Fruit fly (Drosophila melanogaster) whole organism, wandering third instar larva: ENCODE measurements around the gene CG12502.
A peak's percentile ranks its signal among the peaks of the same experiment; 100 is the strongest.

Source experiments
- Abd-B ChIP-seq: fragments of >200 bp; optimal IDR thresholded peaks from 2 replicates; lab custom pipeline; 2017; ENCODE audit warnings: missing biosample characterization, missing genetic modification characterization
- CG32264 ChIP-seq: fragments of 200-800 bp; sonication (Bioruptor generic); optimal IDR thresholded peaks from 2 replicates; lab custom pipeline; 2016; ENCODE audit warnings: missing biosample characterization, missing genetic modification characterization
- CG9705 ChIP-seq: fragments of 200-800 bp; sonication (Bioruptor generic); optimal IDR thresholded peaks from 2 replicates; lab custom pipeline; 2018; ENCODE audit warnings: missing biosample characterization, mild to moderate bottlenecking, missing genetic modification characterization
- CrebA ChIP-seq: fragments of 200-800 bp; sonication (Bioruptor generic); optimal IDR thresholded peaks from 2 replicates; lab custom pipeline; 2016; ENCODE audit warnings: missing biosample characterization, mild to moderate bottlenecking, missing genetic modification characterization, borderline replicate concordance
- Dfd ChIP-seq: fragments of >200 bp; optimal IDR thresholded peaks from 2 replicates; lab custom pipeline; 2017; ENCODE audit warnings: missing biosample characterization, missing genetic modification characterization
- Dif ChIP-seq: fragments of 200-275, 200-300 bp; sonication (Bioruptor generic); optimal IDR thresholded peaks from 2 replicates; lab custom pipeline; 2018; ENCODE audit warnings: missing biosample characterization, missing genetic modification characterization; ENCODE audit not compliant: partially characterized antibody
- GATAd ChIP-seq: sonication (Bioruptor generic); optimal IDR thresholded peaks from 2 replicates; lab custom pipeline; 2016; ENCODE audit warnings: missing biosample characterization, missing genetic modification characterization
- HLH106 ChIP-seq: fragments of 200-800 bp; optimal IDR thresholded peaks from 3 replicates; lab custom pipeline; 2019; ENCODE audit warnings: missing biosample characterization, mild to moderate bottlenecking, missing genetic modification characterization, moderate library complexity
- Hnf4 ChIP-seq: fragments of 200-800 bp; sonication (Bioruptor generic); optimal IDR thresholded peaks from 2 replicates; lab custom pipeline; 2016; ENCODE audit warnings: missing biosample characterization, mild to moderate bottlenecking, missing genetic modification characterization
- Hr78 ChIP-seq: fragments of >200 bp; optimal IDR thresholded peaks from 2 replicates; lab custom pipeline; 2017; ENCODE audit warnings: missing biosample characterization, missing genetic modification characterization
- Hr83 ChIP-seq: fragments of 200-300 bp; sonication (Bioruptor generic); optimal IDR thresholded peaks from 2 replicates; lab custom pipeline; 2016; ENCODE audit warnings: missing biosample characterization, mild to moderate bottlenecking, missing genetic modification characterization, moderate library complexity; ENCODE audit not compliant: poor library complexity, severe bottlenecking
- Jra ChIP-seq: sonication (Bioruptor generic); optimal IDR thresholded peaks from 2 replicates; lab custom pipeline; 2016; ENCODE audit warnings: missing biosample characterization, missing genetic modification characterization
- Mio ChIP-seq: sonication (Bioruptor generic); optimal IDR thresholded peaks from 2 replicates; lab custom pipeline; 2016; ENCODE audit warnings: missing biosample characterization, missing genetic modification characterization
- Myc ChIP-seq: fragments of >200 bp; optimal IDR thresholded peaks from 2 replicates; lab custom pipeline; 2017
- N ChIP-seq: fragments of >200 bp; optimal IDR thresholded peaks from 2 replicates; lab custom pipeline; 2018; ENCODE audit warnings: missing biosample characterization, missing external identifiers, missing genetic modification characterization
- OdsH ChIP-seq: fragments of 200-800 bp; sonication (Bioruptor generic); optimal IDR thresholded peaks from 2 replicates; lab custom pipeline; 2016; ENCODE audit warnings: missing biosample characterization, mild to moderate bottlenecking, missing genetic modification characterization
- Rel ChIP-seq, 2 experiments: fragments of 200-800 bp; sonication (Bioruptor generic) in 1 of 2; optimal IDR thresholded peaks; 2 replicates in 1 of 2; 3 replicates in 1 of 2; lab custom pipeline; 2016 to 2019; ENCODE audit warnings: mild to moderate bottlenecking in 2 of 2, missing biosample characterization in 2 of 2, missing genetic modification characterization in 2 of 2, moderate library complexity in 1 of 2
- Sp1 ChIP-seq: fragments of 200-800 bp; sonication (Bioruptor generic); optimal IDR thresholded peaks from 3 replicates; lab custom pipeline; 2019; ENCODE audit warnings: missing biosample characterization, mild to moderate bottlenecking, missing genetic modification characterization, moderate library complexity
- Vsx2 ChIP-seq: fragments of 200-300, 225-300 bp; sonication (Bioruptor generic); optimal IDR thresholded peaks from 2 replicates; lab custom pipeline; 2018; ENCODE audit warnings: missing biosample characterization, missing genetic modification characterization; ENCODE audit not compliant: partially characterized antibody
- br ChIP-seq: fragments of 200-800 bp; sonication (Bioruptor generic); optimal IDR thresholded peaks from 2 replicates; lab custom pipeline; 2016; ENCODE audit warnings: missing biosample characterization, missing genetic modification characterization
- brk ChIP-seq: fragments of 200-800 bp; sonication (Bioruptor generic); optimal IDR thresholded peaks from 2 replicates; lab custom pipeline; 2016; ENCODE audit warnings: missing biosample characterization, mild to moderate bottlenecking, missing genetic modification characterization
- dl ChIP-seq, 2 experiments: fragments of 175-275, 200-275 bp in 1 of 2; fragments of 200-275 bp in 1 of 2; sonication (Bioruptor generic); optimal IDR thresholded peaks; lab custom pipeline; 2018; ENCODE audit warnings: mild to moderate bottlenecking in 2 of 2, missing biosample characterization in 2 of 2, missing genetic modification characterization in 2 of 2, moderate library complexity in 2 of 2; ENCODE audit not compliant: partially characterized antibody in 2 of 2, insufficient read depth in 1 of 2
- dmrt93B ChIP-seq: fragments of 200-800 bp; sonication (Bioruptor generic); optimal IDR thresholded peaks from 2 replicates; lab custom pipeline; 2018; ENCODE audit warnings: missing biosample characterization, mild to moderate bottlenecking, missing genetic modification characterization
- dsf ChIP-seq: sonication (Bioruptor generic); optimal IDR thresholded peaks from 2 replicates; lab custom pipeline; 2016; ENCODE audit warnings: missing biosample characterization, missing genetic modification characterization, borderline replicate concordance
- ey ChIP-seq: fragments of 200-800 bp; sonication (Bioruptor generic); optimal IDR thresholded peaks from 2 replicates; lab custom pipeline; 2016; ENCODE audit warnings: missing biosample characterization, missing genetic modification characterization
- foxo ChIP-seq, 2 experiments: fragments of 200-800 bp; sonication (Bioruptor generic); optimal IDR thresholded peaks; 2 replicates in 1 of 2; 3 replicates in 1 of 2; lab custom pipeline; 2016 to 2017; ENCODE audit warnings: missing biosample characterization in 2 of 2, missing genetic modification characterization in 2 of 2
- fru ChIP-seq: fragments of 200-800 bp; sonication (Bioruptor generic); optimal IDR thresholded peaks from 3 replicates; lab custom pipeline; 2016; ENCODE audit warnings: missing biosample characterization, mild to moderate bottlenecking, missing genetic modification characterization
- h ChIP-seq: fragments of 200-800 bp; sonication (Bioruptor generic); optimal IDR thresholded peaks from 3 replicates; lab custom pipeline; 2016; ENCODE audit warnings: missing biosample characterization, mild to moderate bottlenecking, missing genetic modification characterization
- jim ChIP-seq: fragments of 175-275, 200-325 bp; sonication (Bioruptor generic); optimal IDR thresholded peaks from 2 replicates; lab custom pipeline; 2016; ENCODE audit warnings: missing biosample characterization, mild to moderate bottlenecking, missing genetic modification characterization
- lola ChIP-seq: fragments of >200 bp; optimal IDR thresholded peaks from 2 replicates; lab custom pipeline; 2017; ENCODE audit warnings: missing biosample characterization, missing genetic modification characterization
- pan ChIP-seq: fragments of >200 bp; optimal IDR thresholded peaks from 2 replicates; lab custom pipeline; 2017
- psq ChIP-seq: fragments of 200-800 bp; sonication (Bioruptor generic); optimal IDR thresholded peaks from 3 replicates; lab custom pipeline; 2017; ENCODE audit warnings: missing biosample characterization, mild to moderate bottlenecking, missing genetic modification characterization, moderate library complexity
- rgr ChIP-seq: fragments of 200-800 bp; sonication (Bioruptor generic); optimal IDR thresholded peaks from 3 replicates; lab custom pipeline; 2016; ENCODE audit warnings: missing biosample characterization, mild to moderate bottlenecking, missing genetic modification characterization
- sage ChIP-seq: fragments of 200-800 bp; sonication (Bioruptor generic); optimal IDR thresholded peaks from 2 replicates; lab custom pipeline; 2016; ENCODE audit warnings: missing biosample characterization, mild to moderate bottlenecking, missing genetic modification characterization
- sv ChIP-seq: fragments of 200-800 bp; sonication (Bioruptor generic); optimal IDR thresholded peaks from 3 replicates; lab custom pipeline; 2016; ENCODE audit warnings: missing biosample characterization, missing genetic modification characterization
- tai ChIP-seq: sonication (Bioruptor generic); optimal IDR thresholded peaks from 2 replicates; lab custom pipeline; 2016; ENCODE audit warnings: missing biosample characterization, missing genetic modification characterization
- usp ChIP-seq: fragments of >200 bp; optimal IDR thresholded peaks from 2 replicates; lab custom pipeline; 2017; ENCODE audit warnings: missing biosample characterization, missing genetic modification characterization
- woc ChIP-seq: sonication (Bioruptor generic); optimal IDR thresholded peaks from 2 replicates; lab custom pipeline; 2016; ENCODE audit warnings: missing biosample characterization, mild to moderate bottlenecking, missing genetic modification characterization

The CG12502 gene

DNA sequence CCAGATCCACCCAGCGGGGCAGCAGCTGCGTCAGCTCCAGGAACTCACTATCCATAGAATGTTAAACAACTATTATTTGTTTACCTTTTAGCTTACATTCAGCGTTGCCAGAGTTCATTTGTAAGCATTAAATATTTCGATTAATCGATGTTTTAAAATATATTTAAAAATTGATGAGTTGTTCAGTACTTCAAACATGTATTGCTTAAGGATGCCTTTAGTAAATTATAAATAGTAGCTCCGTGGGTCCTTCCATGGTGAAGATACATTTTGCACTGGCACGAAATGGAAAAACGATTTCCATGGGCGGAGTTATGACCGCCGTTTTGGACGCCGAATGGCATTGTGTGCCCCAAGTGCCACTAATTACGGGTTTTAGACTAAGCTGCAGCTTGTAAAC, 23.9 kb upstream of the CG12502 start, which contains the start of the genes JMJD5 and Gr61a:
Gene JMJD5 (minus strand): TSS at position 101 of the 400 bp plus-strand sequence.
Gene Gr61a (plus strand): TSS at position 192 of the 400 bp plus-strand sequence.
- TF ChIP-seq brk, result no peak
- no peak for TF ChIP-seq HLH106 (tag; lab: Kevin White, UChicago)
- TF ChIP-seq CG32264 (GFP tag; lab: Kevin White, UChicago), result no peak
- TF ChIP-seq CG9705 (GFP tag; lab: Kevin White, UChicago), result no peak
- TF ChIP-seq Rel (GFP tag; optimal IDR thresholded peaks at IDR 0.05; lab: Kevin White, UChicago), result no peak
- no peak for TF ChIP-seq Rel (tag; optimal IDR thresholded peaks at IDR 0.05; lab: Kevin White, UChicago)
- no peak for TF ChIP-seq GATAd (GFP tag; lab: Kevin White, UChicago)
- no peak for TF ChIP-seq Hr83 (GFP tag; lab: Kevin White, UChicago)
- TF ChIP-seq sv, result no peak
- no peak for TF ChIP-seq ey (GFP tag; lab: Kevin White, UChicago)
- TF ChIP-seq Jra (GFP tag; lab: Kevin White, UChicago), result no peak
- no peak for TF ChIP-seq foxo (GFP tag; optimal IDR thresholded peaks at IDR 0.05; lab: Kevin White, UChicago)
- TF ChIP-seq CrebA (GFP tag; lab: Kevin White, UChicago), result no peak
- TF ChIP-seq Abd-B (GFP tag; lab: Kevin White, UChicago), result no peak

DNA sequence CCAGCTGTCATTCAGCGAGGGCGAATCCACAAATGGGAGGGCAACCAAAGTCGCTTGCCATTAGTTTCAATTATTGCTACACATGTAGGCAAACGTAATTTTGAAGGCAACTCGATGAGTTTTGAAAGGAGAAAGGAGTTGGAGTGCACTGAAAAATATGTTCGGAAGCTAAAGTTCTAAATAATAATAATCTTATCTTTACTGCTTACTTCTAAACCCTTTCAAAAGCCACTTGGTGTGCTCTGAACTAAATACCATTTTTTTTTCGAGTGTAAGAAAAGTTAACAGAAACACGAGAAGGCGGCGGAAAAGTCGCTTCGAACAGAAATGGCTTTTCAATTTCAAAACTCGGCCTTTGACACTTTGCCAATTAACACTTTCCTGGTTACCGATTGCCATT, 21.6 kb upstream of the CG12502 start, which contains the start of gene Cep290:
Gene Cep290 (plus strand): TSS at position 301 of the 400 bp plus-strand sequence.
- no peak for TF ChIP-seq jim (GFP tag; lab: Kevin White, UChicago)
- no peak for TF ChIP-seq Dfd (GFP tag; lab: Kevin White, UChicago)
- no peak for TF ChIP-seq Abd-B (GFP tag; lab: Kevin White, UChicago)
- no peak for TF ChIP-seq Mio (GFP tag; lab: Kevin White, UChicago)
- no peak for TF ChIP-seq fru (GFP tag; lab: Kevin White, UChicago)
- no peak for TF ChIP-seq psq (GFP tag; lab: Kevin White, UChicago)
- no peak for TF ChIP-seq pan
- no peak for TF ChIP-seq sv
- TF ChIP-seq woc, result no peak
- no peak for TF ChIP-seq Sp1 (GFP tag; lab: Kevin White, UChicago)
- TF ChIP-seq Hr83 (GFP tag; lab: Kevin White, UChicago), result no peak
- TF ChIP-seq Hnf4 (GFP tag; lab: Kevin White, UChicago), result no peak

DNA sequence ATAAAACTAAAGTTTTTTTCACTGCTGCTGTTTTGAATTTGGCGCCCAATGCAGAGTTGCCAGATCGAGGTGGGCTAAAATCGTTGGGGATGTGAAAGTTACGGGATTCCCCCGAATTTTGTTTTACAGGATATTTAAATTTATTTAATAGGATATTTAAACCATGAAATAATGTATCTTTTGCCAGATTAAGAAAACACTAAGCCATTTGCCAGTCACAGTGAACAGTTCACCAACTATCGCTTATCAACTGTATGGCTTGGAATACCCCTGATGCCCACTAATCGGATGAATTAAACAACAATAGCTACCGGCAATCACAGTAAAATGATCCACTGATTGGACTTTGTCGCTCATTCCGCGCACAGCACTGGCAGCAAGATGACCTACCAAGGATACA, 14.1 kb upstream of the CG12502 start, which contains the start of gene Dci:
Gene Dci (plus strand): TSS at position 286 of the 400 bp plus-strand sequence.
- TF ChIP-seq brk (no peak), rgr (GFP tag; lab: Kevin White, UChicago) (peak; percentile 67), HLH106 (tag; lab: Kevin White, UChicago) (peak; percentile 60), GATAd (GFP tag; lab: Kevin White, UChicago) (peak; percentile 16), Abd-B (GFP tag; lab: Kevin White, UChicago) (no peak), h (GFP tag; lab: Kevin White, UChicago) (peak; percentile 63), Jra (GFP tag; lab: Kevin White, UChicago) (no peak), sv (peak; percentile 69), CG32264 (GFP tag; lab: Kevin White, UChicago) (no peak), Hr78 (GFP tag; lab: Kevin White, UChicago) (no peak), dl (GFP tag; optimal IDR thresholded peaks at IDR 0.05; lab: Kevin White, UChicago; ENCODE audit: insufficient read depth in 1 of 2, partially characterized antibody in 2 of 2) (no peak), dmrt93B (peak; percentile 28), Dif (GFP tag; lab: Kevin White, UChicago) (no peak), psq (GFP tag; lab: Kevin White, UChicago) (peak; percentile 44), pan (no peak), Rel (GFP tag; optimal IDR thresholded peaks at IDR 0.05; lab: Kevin White, UChicago) (no peak), Rel (tag; optimal IDR thresholded peaks at IDR 0.05; lab: Kevin White, UChicago) (peak; percentile 98), lola (GFP tag; lab: Kevin White, UChicago) (no peak), CrebA (GFP tag; lab: Kevin White, UChicago) (no peak), Hnf4 (GFP tag; lab: Kevin White, UChicago) (no peak), N (no peak), Dfd (GFP tag; lab: Kevin White, UChicago) (no peak), dsf (no peak), OdsH (peak; percentile 46), sage (GFP tag; lab: Kevin White, UChicago) (no peak), fru (GFP tag; lab: Kevin White, UChicago) (peak; percentile 62), Vsx2 (no peak), woc (no peak), br (GFP tag; lab: Kevin White, UChicago) (peak; percentile 47), usp (GFP tag; lab: Kevin White, UChicago) (no peak), foxo (GFP tag; optimal IDR thresholded peaks at IDR 0.05; lab: Kevin White, UChicago) (peak in 1 of 2 experiments; percentile 78), Mio (GFP tag; lab: Kevin White, UChicago) (no peak), Myc (lab: Kevin White, UChicago) (no peak), Hr83 (GFP tag; lab: Kevin White, UChicago) (peak; percentile 67), CG9705 (GFP tag; lab: Kevin White, UChicago) (peak; percentile 27), jim (GFP tag; lab: Kevin White, UChicago) (no peak), ey (GFP tag; lab: Kevin White, UChicago) (peak; percentile 56), Sp1 (GFP tag; lab: Kevin White, UChicago) (peak; percentile 35), tai (GFP tag; lab: Kevin White, UChicago) (no peak)
